Worm (Caenorhabditis elegans) whole organism, L4 larva: ENCODE data around the gene mdt-19.

Source experiments
- D1046.2 ChIP-seq: fragments of 200-800 bp; sonication (Bioruptor generic); IDR thresholded peaks from 2 replicates; pipeline ENCODE4 v1.3.6; 2022; ENCODE audit warnings: missing genetic modification characterization, missing compliant biosample characterization
- R02D3.7 ChIP-seq: fragments of 150-350 bp; sonication (generic microtip); optimal IDR thresholded peaks from 3 replicates; lab custom pipeline; 2014; ENCODE audit warnings: missing biosample characterization, missing genetic modification characterization
- T20F7.1 ChIP-seq: fragments of 200-800 bp; sonication (Bioruptor generic); optimal IDR thresholded peaks from 2 replicates; lab custom pipeline; 2018; ENCODE audit warnings: mild to moderate bottlenecking, missing genetic modification characterization, missing compliant biosample characterization
- Y48G9A.11 ChIP-seq: fragments of 200-800 bp; sonication (Bioruptor generic); IDR thresholded peaks from 2 replicates; pipeline ENCODE4 v1.3.6; 2022; ENCODE audit warnings: missing genetic modification reagents, missing genetic modification characterization, missing compliant biosample characterization
- Y5F2A.4 ChIP-seq: fragments of 200-800 bp; sonication (Bioruptor generic); optimal IDR thresholded peaks from 2 replicates; lab custom pipeline; 2018; ENCODE audit warnings: mild to moderate bottlenecking, missing genetic modification characterization, missing compliant biosample characterization
- ama-1 ChIP-seq: fragments of 150-350 bp; optimal IDR thresholded peaks from 2 replicates; lab custom pipeline; 2014; ENCODE audit warnings: inconsistent platforms, mixed read lengths
- daf-16 ChIP-seq, 3 experiments: sonication (generic microtip); optimal IDR thresholded peaks; 2 replicates each; lab custom pipeline; 2016 to 2017; ENCODE audit warnings: missing genetic modification characterization in 3 of 3, missing genetic modification reagents in 3 of 3, mild to moderate bottlenecking in 2 of 3, missing compliant biosample characterization in 2 of 3, missing biosample characterization in 1 of 3, moderate library complexity in 1 of 3
- hmg-1.1 ChIP-seq: fragments of 200-800 bp; sonication (Bioruptor generic); IDR thresholded peaks from 2 replicates; pipeline ENCODE4 v1.3.6; 2022; ENCODE audit warnings: missing genetic modification reagents, missing genetic modification characterization, missing compliant biosample characterization
- lir-3 ChIP-seq: sonication (generic microtip); optimal IDR thresholded peaks from 2 replicates; lab custom pipeline; 2016; ENCODE audit warnings: mild to moderate bottlenecking, missing genetic modification characterization, missing compliant biosample characterization
- snpc-4 ChIP-seq: fragments of 150-350 bp; optimal IDR thresholded peaks from 2 replicates; lab custom pipeline; 2014; ENCODE audit warnings: missing biosample characterization, missing genetic modification characterization

- TF ChIP-seq hmg-1.1 (GFP tag; lab: Robert Waterston, UW) (no peak), daf-16 (GFP tag; optimal IDR thresholded peaks at IDR 0.05; lab: Kevin White, UChicago) (no peak), daf-16 (tag; optimal IDR thresholded peaks at IDR 0.05; lab: Kevin White, UChicago) (no peak), Y5F2A.4 (GFP tag; lab: Kevin White, UChicago) (no peak), Y48G9A.11 (GFP tag; lab: Robert Waterston, UW) (no peak), T20F7.1 (GFP tag; lab: Kevin White, UChicago) (no peak), R02D3.7 (no peak), D1046.2 (GFP tag; lab: Robert Waterston, UW) (no peak), snpc-4 (tag; lab: Kevin White, UChicago) (no peak), lir-3 (tag; lab: Kevin White, UChicago) (no peak), ama-1 (lab: Kevin White, UChicago) (no peak)
These were observed 5.8 kb downstream of the mdt-19 start, which contains the start of gene Y71H2B.11 for ce11 chrIII:2603671-2604070.
